Worm (Caenorhabditis elegans): ENCODE measurements around the gene ZC239.5.

DNA sequence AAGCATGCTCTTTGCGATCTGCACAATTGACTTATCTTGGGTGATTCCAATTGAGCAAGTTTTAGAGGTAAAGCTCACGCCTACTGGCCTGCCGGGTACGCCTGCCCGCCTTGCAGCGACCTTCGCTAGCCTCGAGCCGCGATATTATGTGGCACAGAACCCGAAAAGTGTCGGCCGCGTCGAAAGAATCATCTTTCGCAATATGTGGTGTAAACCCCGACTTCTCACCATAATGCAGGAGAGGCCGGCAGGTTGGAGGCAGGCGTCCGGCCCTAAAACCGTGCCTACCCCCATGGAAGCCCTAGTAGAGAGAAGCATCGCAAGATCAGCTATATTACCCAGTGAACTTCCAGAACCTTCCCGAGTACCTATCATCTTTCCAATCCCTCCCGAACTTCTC, 24.6 kb upstream of the ZC239.5 start:
- TF ChIP-seq med-1 (GFP tag; optimal IDR thresholded peaks at IDR 0.05; ENCODE audit: insufficient read depth) = no peak
- TF ChIP-seq ztf-29 (GFP tag; IDR thresholded peaks at IDR 0.05) = no peak
- no peak for TF ChIP-seq flt-1 (GFP tag; IDR thresholded peaks at IDR 0.05)
- TF ChIP-seq klf-2 (GFP tag; conservative IDR thresholded peaks at IDR 0.05) = no peak

Measured in whole organism, midembryonic.